Fruit fly (Drosophila melanogaster): ENCODE measurements around the gene Alg13.

Alg13 gene

DNA sequence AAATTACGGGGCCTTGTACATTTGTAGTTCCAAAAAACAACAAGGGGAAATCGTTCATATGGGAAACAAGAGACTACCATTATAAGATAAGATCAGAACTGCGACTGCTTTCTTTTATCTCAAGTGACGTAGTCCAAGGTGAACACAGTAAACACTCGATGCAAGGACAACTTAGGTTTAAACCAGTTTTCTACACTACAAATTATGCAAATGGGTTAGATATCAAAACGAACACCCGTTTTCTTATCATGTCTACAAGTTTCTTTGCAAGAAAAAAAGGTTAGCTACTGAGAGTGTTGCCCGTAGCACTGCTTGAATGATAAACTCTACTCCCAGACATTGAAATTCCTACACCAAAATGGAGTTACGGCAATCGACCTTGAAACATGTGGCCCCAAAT lies 14.2 kb downstream of the Alg13 start (continued):
- TF ChIP-seq btn (GFP tag; optimal IDR thresholded peaks at IDR 0.05) (peak; percentile 17), jumu (GFP tag; optimal IDR thresholded peaks at IDR 0.05) (peak; percentile 77), CG11723 (GFP tag; optimal IDR thresholded peaks at IDR 0.05) (no peak), CG17829 (tag; optimal IDR thresholded peaks at IDR 0.05) (peak; percentile 56), CG18011 (GFP tag; optimal IDR thresholded peaks at IDR 0.05) (no peak), CG7928 (GFP tag; optimal IDR thresholded peaks at IDR 0.05) (no peak), CG15601 (tag; optimal IDR thresholded peaks at IDR 0.05) (peak; percentile 19), CG1529 (GFP tag; optimal IDR thresholded peaks at IDR 0.05) (peak; percentile 34), Rx (GFP tag; IDR thresholded peaks at IDR 0.05) (peak; percentile 56), tgo (GFP tag; IDR thresholded peaks at IDR 0.05) (peak; percentile 73), mirr (GFP tag; optimal IDR thresholded peaks at IDR 0.05) (peak; percentile 4), insv (GFP tag; optimal IDR thresholded peaks at IDR 0.05) (no peak), HLH3B (GFP tag; IDR thresholded peaks at IDR 0.05) (peak; percentile 76), CG15011 (GFP tag; optimal IDR thresholded peaks at IDR 0.05) (no peak), CG6765 (GFP tag; optimal IDR thresholded peaks at IDR 0.05) (no peak), jigr1 (GFP tag; IDR thresholded peaks at IDR 0.05) (no peak), usp (GFP tag; optimal IDR thresholded peaks at IDR 0.05) (no peak), Blimp-1 (GFP tag; optimal IDR thresholded peaks at IDR 0.05) (no peak), run (tag; optimal IDR thresholded peaks at IDR 0.05) (no peak), pita (GFP tag; optimal IDR thresholded peaks at IDR 0.05) (no peak), Taf1 (GFP tag; IDR thresholded peaks at IDR 0.05) (peak; percentile 52; the same call in 1 of the 2 replicates), CG1233 (GFP tag; optimal IDR thresholded peaks at IDR 0.05) (peak; percentile 53), BtbVII (GFP tag; optimal IDR thresholded peaks at IDR 0.05) (peak; percentile 30), Hmx (GFP tag; optimal IDR thresholded peaks at IDR 0.05) (no peak), CG6654 (GFP tag; optimal IDR thresholded peaks at IDR 0.05) (no peak), oc (tag; optimal IDR thresholded peaks at IDR 0.05) (no peak), yki (optimal IDR thresholded peaks at IDR 0.05) (no peak), HHEX (GFP tag; optimal IDR thresholded peaks at IDR 0.05) (peak; percentile 45), danr (GFP tag; IDR thresholded peaks at IDR 0.05) (no peak; the same call in 1 of the 2 replicates), Aef1 (GFP tag; IDR thresholded peaks at IDR 0.05) (peak; percentile 70), seq (GFP tag; IDR thresholded peaks at IDR 0.05) (no peak), CG2678 (tag; optimal IDR thresholded peaks at IDR 0.05) (peak; percentile 72), Myb (GFP tag; optimal IDR thresholded peaks at IDR 0.05) (peak; percentile 43), CG2202 (tag; optimal IDR thresholded peaks at IDR 0.05) (no peak), jing (GFP tag; optimal IDR thresholded peaks at IDR 0.05) (no peak), CG32772 (GFP tag; IDR thresholded peaks at IDR 0.05) (peak; percentile 75), CG10366 (GFP tag; IDR thresholded peaks at IDR 0.05) (peak; percentile 79), klu (GFP tag; IDR thresholded peaks at IDR 0.05) (0 out of 2 replicates have a peak, but pooled peaks have one; percentile 42), pfk (GFP tag; optimal IDR thresholded peaks at IDR 0.05) (no peak), CG12659 (GFP tag; optimal IDR thresholded peaks at IDR 0.05) (peak; percentile 20), CG33557 (GFP tag; optimal IDR thresholded peaks at IDR 0.05) (no peak), CG30431 (GFP tag; optimal IDR thresholded peaks at IDR 0.05) (peak; percentile 58), eve (GFP tag; optimal IDR thresholded peaks at IDR 0.05) (no peak), pb (GFP tag; optimal IDR thresholded peaks at IDR 0.05) (peak; percentile 64), crol (GFP tag; IDR thresholded peaks at IDR 0.05) (no peak), Poxn (GFP tag; IDR thresholded peaks at IDR 0.05) (no peak), CG2199 (GFP tag; IDR thresholded peaks at IDR 0.05) (no peak), Sox102F (GFP tag; optimal IDR thresholded peaks at IDR 0.05) (peak; percentile 70), Ptx1 (GFP tag; IDR thresholded peaks at IDR 0.05) (peak; percentile 81), CG8944 (GFP tag; optimal IDR thresholded peaks at IDR 0.05) (no peak), Sry-β (GFP tag; optimal IDR thresholded peaks at IDR 0.05) (no peak), grau (tag; optimal IDR thresholded peaks at IDR 0.05) (peak; percentile 96)
